Fruit fly (Drosophila melanogaster): ENCODE measurements around the gene eIF4EHP.

Gene eIF4EHP

DNA sequence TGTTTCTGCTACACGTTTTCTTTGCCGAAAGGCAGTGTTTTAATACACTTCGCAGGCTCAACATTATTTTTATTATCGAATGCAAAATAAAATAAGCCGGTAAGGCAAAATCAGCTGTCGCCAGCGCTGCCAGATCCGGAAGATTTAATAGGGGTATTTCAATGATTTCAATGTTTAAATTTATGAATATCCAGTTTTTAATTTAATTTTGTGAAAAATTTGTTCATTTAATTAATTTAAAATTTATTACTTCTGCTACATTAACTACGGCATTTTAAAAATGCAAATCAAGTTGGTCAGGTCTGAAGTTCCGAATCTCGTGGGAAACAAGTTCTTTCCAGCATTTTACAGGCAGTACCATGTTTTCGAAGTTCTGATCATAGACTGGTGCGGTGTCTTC is 40.1 kb upstream of the eIF4EHP start, which contains the start of gene Slimp (continued):
- TF ChIP-seq shn (GFP tag; optimal IDR thresholded peaks at IDR 0.05): no peak
- peak; percentile 2 for TF ChIP-seq PHDP (tag; optimal IDR thresholded peaks at IDR 0.05)
- no peak for TF ChIP-seq dysf (GFP tag; IDR thresholded peaks at IDR 0.05)
- TF ChIP-seq Ets97D (GFP tag; optimal IDR thresholded peaks at IDR 0.05): peak; percentile 20
- peak; percentile 28 for TF ChIP-seq trem (tag; optimal IDR thresholded peaks at IDR 0.05)
- TF ChIP-seq h (optimal IDR thresholded peaks at IDR 0.05): no peak
- TF ChIP-seq lilli (GFP tag; optimal IDR thresholded peaks at IDR 0.05): peak; percentile 25
- TF ChIP-seq nom (GFP tag; optimal IDR thresholded peaks at IDR 0.05): peak; percentile 10
- no peak for TF ChIP-seq vnd (GFP tag; IDR thresholded peaks at IDR 0.05; ENCODE audit: partially characterized antibody)
- peak; percentile 5 for TF ChIP-seq CG12155 (GFP tag; optimal IDR thresholded peaks at IDR 0.05)
- peak; percentile 26 for TF ChIP-seq CG30403 (GFP tag; optimal IDR thresholded peaks at IDR 0.05)

dm6 chr3R:24144542-24144941 is 35.8 kb upstream of the eIF4EHP start:
- TF ChIP-seq cato (GFP tag; optimal IDR thresholded peaks at IDR 0.05; ENCODE audit: borderline replicate concordance) (no peak), crc (GFP tag; optimal IDR thresholded peaks at IDR 0.05) (no peak), bsh (GFP tag; optimal IDR thresholded peaks at IDR 0.05) (peak in 1 of 2 experiments; percentile 86), CG10274 (GFP tag; optimal IDR thresholded peaks at IDR 0.05) (peak; percentile 58), Med (GFP tag) (peak; percentile 7)

dm6 chr3R:24143779-24144178 is 35.0 kb upstream of the eIF4EHP start:
- peak in 1 of 2 experiments; percentile 48 for TF ChIP-seq bsh (GFP tag; optimal IDR thresholded peaks at IDR 0.05)
- no peak for TF ChIP-seq bbx (GFP tag; IDR thresholded peaks at IDR 0.05; ENCODE audit: partially characterized antibody)
- peak; percentile 31; the same call in 1 of the 2 replicates for TF ChIP-seq Drgx (GFP tag; IDR thresholded peaks at IDR 0.05)

dm6 chr3R:24143372-24143771 is 34.6 kb upstream of the eIF4EHP start:
- no peak for TF ChIP-seq CG7928 (GFP tag; optimal IDR thresholded peaks at IDR 0.05)
- peak; percentile 57 for TF ChIP-seq Ets65A (GFP tag)

- TF ChIP-seq Ptx1 (GFP tag; IDR thresholded peaks at IDR 0.05) (peak; percentile 51; the same call in 1 of the 2 replicates), YL-1 (GFP tag; optimal IDR thresholded peaks at IDR 0.05) (no peak), Doc2 (GFP tag; IDR thresholded peaks at IDR 0.05) (no peak), gcm (GFP tag; optimal IDR thresholded peaks at IDR 0.05) (no peak), eyg (GFP tag; optimal IDR thresholded peaks at IDR 0.05) (no peak), CG17912 (GFP tag; optimal IDR thresholded peaks at IDR 0.05) (no peak), CG8388 (GFP tag; optimal IDR thresholded peaks at IDR 0.05) (peak; percentile 12), CG17186 (GFP tag; optimal IDR thresholded peaks at IDR 0.05) (no peak), Nf-YA (GFP tag; IDR thresholded peaks at IDR 0.05) (no peak), CG1602 (GFP tag; optimal IDR thresholded peaks at IDR 0.05) (peak; percentile 3), CG10543 (GFP tag; optimal IDR thresholded peaks at IDR 0.05) (no peak), Lpt (GFP tag; optimal IDR thresholded peaks at IDR 0.05) (no peak), CG1603 (tag; optimal IDR thresholded peaks at IDR 0.05) (peak; percentile 25), CG11504 (tag; optimal IDR thresholded peaks at IDR 0.05) (peak; percentile 57), Hr3 (GFP tag; optimal IDR thresholded peaks at IDR 0.05) (no peak), CG30403 (GFP tag; optimal IDR thresholded peaks at IDR 0.05) (peak; percentile 11), Atf-2 (GFP tag; optimal IDR thresholded peaks at IDR 0.05) (no peak), CG16813 (GFP tag; IDR thresholded peaks at IDR 0.05; ENCODE audit: partially characterized antibody) (no peak), zfh2 (GFP tag; optimal IDR thresholded peaks at IDR 0.05) (no peak), CG7745 (tag; optimal IDR thresholded peaks at IDR 0.05) (no peak), ken (GFP tag; IDR thresholded peaks at IDR 0.05) (0 out of 3 replicates have a peak, but pooled peaks have one; percentile 26), unpg (GFP tag; optimal IDR thresholded peaks at IDR 0.05) (peak; percentile 16), CG1233 (GFP tag; optimal IDR thresholded peaks at IDR 0.05) (no peak), CG8359 (GFP tag; optimal IDR thresholded peaks at IDR 0.05; ENCODE audit: borderline replicate concordance) (no peak), Dek (tag; optimal IDR thresholded peaks at IDR 0.05) (no peak), CG7839 (tag; optimal IDR thresholded peaks at IDR 0.05) (peak; percentile 43)
These were observed 34.2 kb upstream of the eIF4EHP start for dm6 chr3R:24142971-24143370.
